Fruit fly (Drosophila melanogaster) whole organism, embryonic: Measurements from ENCODE around the gene CG45486.
"Not testable (repeated sequence)": the region's sequence is repeated elsewhere in the genome, so short reads cannot be mapped to it uniquely, and the experiment has no call there.

Experiments used
- BEAF-32 ChIP-seq: fragments of 200-800 bp; sonication (Bioruptor generic); optimal IDR thresholded peaks from 3 replicates; lab custom pipeline; 2017; ENCODE audit warnings: missing biosample characterization, missing genetic modification characterization, mild to moderate bottlenecking, moderate library complexity, missing genetic modification reagents
- BtbVII ChIP-seq: fragments of 200-800 bp; sonication (Bioruptor generic); optimal IDR thresholded peaks from 3 replicates; lab custom pipeline; 2017; ENCODE audit warnings: missing biosample characterization, mild to moderate bottlenecking, missing genetic modification characterization
- C15 ChIP-seq: fragments of 200-800 bp; sonication (Bioruptor generic); IDR thresholded peaks from 3 replicates; pipeline ENCODE4 v1.3.6; 2022; ENCODE audit warnings: missing biosample characterization, missing genetic modification characterization
- CG12942 ChIP-seq: fragments of 200-800 bp; sonication (Bioruptor generic); optimal IDR thresholded peaks from 3 replicates; lab custom pipeline; 2016; ENCODE audit warnings: missing biosample characterization, missing genetic modification characterization
- CG13424 ChIP-seq: fragments of 200-800 bp; sonication (Bioruptor generic); optimal IDR thresholded peaks from 2 replicates; lab custom pipeline; 2019; ENCODE audit warnings: missing biosample characterization, mild to moderate bottlenecking, missing genetic modification characterization, moderate library complexity
- CG16779 ChIP-seq: fragments of 200-800 bp; sonication (Bioruptor generic); IDR thresholded peaks from 2 replicates; pipeline ENCODE4 v1.3.6; 2022; ENCODE audit warnings: missing biosample characterization, missing genetic modification characterization
- CG17912 ChIP-seq: fragments of 200-800 bp; sonication (Bioruptor generic); optimal IDR thresholded peaks from 2 replicates; lab custom pipeline; 2018; ENCODE audit warnings: missing biosample characterization, mild to moderate bottlenecking, missing genetic modification characterization
- CG18262 ChIP-seq: fragments of 200-800 bp; optimal IDR thresholded peaks from 3 replicates; lab custom pipeline; 2019; ENCODE audit warnings: missing biosample characterization, mild to moderate bottlenecking, missing genetic modification characterization, moderate library complexity
- CG2116 ChIP-seq: fragments of 200-800 bp; sonication (Bioruptor generic); optimal IDR thresholded peaks from 3 replicates; lab custom pipeline; 2018; ENCODE audit warnings: missing biosample characterization, mild to moderate bottlenecking, missing genetic modification characterization
- CG2120 ChIP-seq: fragments of 200-800 bp; sonication (Bioruptor generic); optimal IDR thresholded peaks from 3 replicates; lab custom pipeline; 2016; ENCODE audit warnings: missing biosample characterization, missing genetic modification characterization
- CG2199 ChIP-seq: fragments of 200-800 bp; sonication (Bioruptor generic); IDR thresholded peaks from 3 replicates; pipeline ENCODE4 v1.3.6; 2022; ENCODE audit warnings: missing biosample characterization, missing genetic modification characterization
- CG3407 ChIP-seq: fragments of 200-800 bp; sonication (Bioruptor generic); optimal IDR thresholded peaks from 2 replicates; lab custom pipeline; 2018; ENCODE audit warnings: missing biosample characterization, mild to moderate bottlenecking, missing genetic modification characterization
- CG3726 ChIP-seq: fragments of 200-800 bp; sonication (Bioruptor generic); IDR thresholded peaks from 3 replicates; pipeline ENCODE4, ENCODE4 v1.3.6; 2022; ENCODE audit warnings: missing biosample characterization, missing genetic modification characterization
- CG6813 ChIP-seq: fragments of 200-800 bp; sonication (Bioruptor generic); optimal IDR thresholded peaks from 2 replicates; lab custom pipeline; 2017; ENCODE audit warnings: missing biosample characterization, missing genetic modification characterization, mild to moderate bottlenecking, moderate library complexity, missing genetic modification reagents
- CG7963 ChIP-seq: fragments of 200-800 bp; sonication (Bioruptor generic); IDR thresholded peaks from 3 replicates; pipeline ENCODE4 v1.3.6; 2022; ENCODE audit warnings: missing biosample characterization, missing genetic modification characterization; ENCODE audit not compliant: partially characterized antibody
- CG8478 ChIP-seq: fragments of >200 bp; optimal IDR thresholded peaks from 2 replicates; lab custom pipeline; 2018
- CG9817 ChIP-seq: fragments of 200-800 bp; sonication (Bioruptor generic); optimal IDR thresholded peaks from 2 replicates; lab custom pipeline; 2018; ENCODE audit warnings: missing biosample characterization, mild to moderate bottlenecking, missing genetic modification characterization, moderate library complexity
- CrebB ChIP-seq: fragments of 200-800 bp; sonication (Bioruptor generic); optimal IDR thresholded peaks from 3 replicates; lab custom pipeline; 2018; ENCODE audit warnings: missing biosample characterization, mild to moderate bottlenecking, missing genetic modification characterization
- Deaf1 ChIP-seq: fragments of 200-800 bp; optimal IDR thresholded peaks from 3 replicates; lab custom pipeline; 2019; ENCODE audit warnings: missing biosample characterization, mild to moderate bottlenecking, missing genetic modification characterization, moderate library complexity
- Drgx ChIP-seq: fragments of 200-800 bp; sonication (Bioruptor generic); IDR thresholded peaks from 2 replicates; pipeline ENCODE4 v1.3.6; 2022; ENCODE audit warnings: missing biosample characterization, missing genetic modification characterization
- Med ChIP-seq: fragments of 200-800 bp; sonication (Bioruptor generic); peaks from one replicate; lab custom pipeline; 2016; ENCODE audit warnings: missing biosample characterization, missing genetic modification characterization, mild to moderate bottlenecking, inconsistent platforms, moderate library complexity
- Myb ChIP-seq: fragments of 200-800 bp; sonication (Bioruptor generic); optimal IDR thresholded peaks from 2 replicates; lab custom pipeline; 2016; ENCODE audit warnings: missing biosample characterization, missing genetic modification characterization
- NFAT ChIP-seq: fragments of 200-800 bp; sonication (Bioruptor generic); IDR thresholded peaks from 2 replicates; pipeline ENCODE4 v1.3.6; 2022; ENCODE audit warnings: missing biosample characterization, missing genetic modification characterization
- Nf-YA ChIP-seq: fragments of 200-800 bp; sonication (Bioruptor generic); IDR thresholded peaks from 2 replicates; pipeline ENCODE4 v1.3.6; 2022; ENCODE audit warnings: missing biosample characterization, missing genetic modification characterization
- Nf-YC ChIP-seq: fragments of 200-800 bp; optimal IDR thresholded peaks from 3 replicates; lab custom pipeline; 2019; ENCODE audit warnings: missing biosample characterization, mild to moderate bottlenecking, missing genetic modification characterization, moderate library complexity
- ash1 ChIP-seq: fragments of 200-800 bp; sonication (Bioruptor generic); optimal IDR thresholded peaks from 2 replicates; lab custom pipeline; 2018; ENCODE audit warnings: missing biosample characterization, mild to moderate bottlenecking, missing genetic modification characterization
- caup ChIP-seq: fragments of 200-800 bp; sonication (Bioruptor generic); optimal IDR thresholded peaks from 3 replicates; lab custom pipeline; 2017; ENCODE audit warnings: missing biosample characterization, mild to moderate bottlenecking, missing genetic modification characterization, moderate library complexity; ENCODE audit not compliant: severe bottlenecking
- chinmo ChIP-seq: fragments of 200-800 bp; sonication (Bioruptor generic); IDR thresholded peaks from 4 replicates; pipeline ENCODE4 v1.3.6; 2022; ENCODE audit warnings: missing biosample characterization, missing genetic modification characterization; ENCODE audit not compliant: partially characterized antibody
- chn ChIP-seq: fragments of 200-800 bp; sonication (Bioruptor generic); optimal IDR thresholded peaks from 2 replicates; lab custom pipeline; 2016; ENCODE audit warnings: missing biosample characterization, missing genetic modification characterization
- en ChIP-seq: fragments of 200-800 bp; sonication (Bioruptor generic); optimal IDR thresholded peaks from 2 replicates; lab custom pipeline; 2016; ENCODE audit warnings: missing biosample characterization, missing genetic modification characterization
- fd3F ChIP-seq: fragments of 200-800 bp; sonication (Bioruptor generic); optimal IDR thresholded peaks from 2 replicates; lab custom pipeline; 2018; ENCODE audit warnings: missing biosample characterization, mild to moderate bottlenecking, missing genetic modification characterization, moderate library complexity
- gcm ChIP-seq: fragments of 200-800 bp; sonication (Bioruptor generic); optimal IDR thresholded peaks from 2 replicates; lab custom pipeline; 2019; ENCODE audit warnings: missing biosample characterization, mild to moderate bottlenecking, missing genetic modification characterization, moderate library complexity
- jigr1 ChIP-seq: fragments of 200-800 bp; sonication (Bioruptor generic); IDR thresholded peaks from 3 replicates; pipeline ENCODE4 v1.3.6; 2022; ENCODE audit warnings: missing biosample characterization, missing genetic modification characterization
- klu ChIP-seq: fragments of 200-800 bp; sonication (Bioruptor generic); IDR thresholded peaks from 2 replicates; pipeline ENCODE4 v1.3.6; 2022; ENCODE audit warnings: missing biosample characterization, missing genetic modification characterization
- mld ChIP-seq: fragments of 200-800 bp; sonication (Bioruptor generic); IDR thresholded peaks from 3 replicates; pipeline ENCODE4 v1.3.6; 2022; ENCODE audit warnings: missing biosample characterization, missing genetic modification characterization; ENCODE audit not compliant: partially characterized antibody
- pfk ChIP-seq: fragments of 200-800 bp; sonication (Bioruptor generic); optimal IDR thresholded peaks from 2 replicates; lab custom pipeline; 2018; ENCODE audit warnings: missing biosample characterization, mild to moderate bottlenecking, missing genetic modification characterization, moderate library complexity
- ro ChIP-seq: fragments of 200-800 bp; sonication (Bioruptor generic); IDR thresholded peaks from 2 replicates; pipeline ENCODE4 v1.3.6; 2022; ENCODE audit warnings: missing biosample characterization, missing genetic modification characterization
- row ChIP-seq: fragments of 200-800 bp; sonication (Bioruptor generic); IDR thresholded peaks from 3 replicates; pipeline ENCODE4 v1.3.6; 2022; ENCODE audit warnings: missing biosample characterization, missing genetic modification characterization
- sens ChIP-seq: fragments of 200-800 bp; sonication (Bioruptor generic); peaks from one replicate; lab custom pipeline; 2016; ENCODE audit warnings: missing biosample characterization, missing genetic modification characterization
- sna ChIP-seq: fragments of 200-800 bp; sonication (Bioruptor generic); IDR thresholded peaks from 2 replicates; pipeline ENCODE4 v1.3.6; 2022; ENCODE audit warnings: missing biosample characterization, missing genetic modification characterization; ENCODE audit not compliant: partially characterized antibody
- tll ChIP-seq, 2 experiments: fragments of 200-800 bp in 1 of 2; fragments of >200 bp in 1 of 2; sonication (Bioruptor generic) in 1 of 2; optimal IDR thresholded peaks; 2 replicates each; lab custom pipeline; 2017 to 2019; ENCODE audit warnings: missing biosample characterization in 2 of 2, missing genetic modification characterization in 2 of 2, mild to moderate bottlenecking in 1 of 2, moderate library complexity in 1 of 2
- unpg ChIP-seq: fragments of 200-800 bp; sonication (Bioruptor generic); optimal IDR thresholded peaks from 3 replicates; lab custom pipeline; 2018; ENCODE audit warnings: missing biosample characterization, mild to moderate bottlenecking, missing genetic modification characterization, moderate library complexity

The CG45486 gene

DNA sequence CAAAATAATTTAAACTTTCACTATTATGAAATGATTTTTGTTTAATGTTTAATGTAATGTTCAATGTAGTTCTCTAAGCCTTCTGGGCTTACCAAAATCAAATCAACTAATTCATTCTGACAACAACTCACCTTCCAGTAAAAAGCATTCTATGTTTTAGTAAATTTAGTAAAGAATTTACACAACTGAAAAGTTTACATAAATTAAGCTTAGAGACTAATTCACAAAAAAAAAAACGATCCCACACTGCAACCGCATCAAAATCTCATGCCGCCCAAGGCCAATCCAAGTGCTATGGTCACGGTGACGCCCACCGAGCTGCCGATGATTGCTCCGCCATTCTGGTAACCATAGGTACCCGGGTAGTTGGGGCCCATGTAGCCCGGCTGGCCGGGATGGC, 19.2 kb upstream of the CG45486 start, which contains the start of gene CG45489:
TSS of gene CG45489 (minus strand) at position 101 of the 400 bp plus-strand sequence.
- not testable (repeated sequence) for TF ChIP-seq mld (GFP tag; lab: Robert Waterston, UW); CG9817 (tag; lab: Kevin White, UChicago); caup (GFP tag; lab: Kevin White, UChicago)

DNA sequence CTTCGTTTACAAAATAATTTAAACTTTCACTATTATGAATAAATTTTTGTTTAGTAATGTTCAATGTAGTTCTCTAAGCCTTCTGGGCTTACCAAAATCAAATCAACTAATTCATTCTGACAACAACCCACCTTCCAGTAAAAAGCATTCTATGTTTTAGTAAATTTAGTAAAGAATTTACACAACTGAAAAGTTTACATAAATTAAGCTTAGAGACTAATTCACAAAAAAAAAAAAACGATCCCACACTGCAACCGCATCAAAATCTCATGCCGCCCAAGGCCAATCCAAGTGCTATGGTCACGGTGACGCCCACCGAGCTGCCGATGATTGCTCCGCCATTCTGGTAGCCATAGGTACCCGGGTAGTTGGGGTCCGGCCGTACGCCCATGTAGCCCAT, 10.4 kb upstream of the CG45486 start, which contains the start of gene CG45488:
TSS of gene CG45488 (minus strand) at position 101 of the 400 bp plus-strand sequence.
- not testable (repeated sequence) for TF ChIP-seq Nf-YA (GFP tag; lab: Robert Waterston, UW); CG12942 (GFP tag; lab: Kevin White, UChicago); BEAF-32 (GFP tag; lab: Kevin White, UChicago)
- TF ChIP-seq, all 482 proteins: peak for 0; not testable (repeated sequence) for 482

DNA sequence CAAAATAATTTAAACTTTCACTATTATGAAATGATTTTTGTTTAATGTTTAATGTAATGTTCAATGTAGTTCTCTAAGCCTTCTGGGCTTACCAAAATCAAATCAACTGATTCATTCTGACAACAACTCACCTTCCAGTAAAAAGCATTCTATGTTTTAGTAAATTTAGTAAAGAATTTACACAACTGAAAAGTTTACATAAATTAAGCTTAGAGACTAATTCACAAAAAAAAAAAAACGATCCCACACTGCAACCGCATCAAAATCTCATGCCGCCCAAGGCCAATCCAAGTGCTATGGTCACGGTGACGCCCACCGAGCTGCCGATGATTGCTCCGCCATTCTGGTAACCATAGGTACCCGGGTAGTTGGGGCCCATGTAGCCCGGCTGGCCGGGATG, 5.3 kb upstream of the CG45486 start, which contains the start of gene CG45487:
TSS of gene CG45487 (minus strand) at position 101 of the 400 bp plus-strand sequence.
- not testable (repeated sequence) for TF ChIP-seq BtbVII; chn (GFP tag; lab: Kevin White, UChicago); en (GFP tag; lab: Kevin White, UChicago)
- TF ChIP-seq, all 482 proteins: peak for 0; not testable (repeated sequence) for 482

DNA sequence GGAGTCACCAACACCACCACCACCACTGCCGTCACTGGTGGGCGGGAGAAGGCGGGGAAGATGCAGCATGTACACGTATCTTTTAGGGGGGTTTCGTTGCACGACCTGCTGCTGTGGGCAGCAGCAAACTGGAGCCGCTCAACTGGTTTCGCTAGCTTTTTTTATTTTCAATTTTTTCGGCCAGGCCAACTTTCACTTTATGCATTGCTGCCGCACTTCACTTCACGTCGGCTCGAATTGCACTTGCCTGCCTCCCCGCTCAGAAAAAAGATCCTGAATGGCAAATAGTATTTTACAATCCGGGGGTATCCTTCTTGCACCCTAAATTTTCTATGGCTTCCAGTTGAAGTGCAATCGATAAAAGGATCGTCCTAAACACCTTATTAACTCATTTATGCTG, 9.9 kb downstream of the CG45486 start:
- TF ChIP-seq CG3407 (GFP tag; lab: Kevin White, UChicago), result peak; percentile 84
- no peak for TF ChIP-seq CG8478

DNA sequence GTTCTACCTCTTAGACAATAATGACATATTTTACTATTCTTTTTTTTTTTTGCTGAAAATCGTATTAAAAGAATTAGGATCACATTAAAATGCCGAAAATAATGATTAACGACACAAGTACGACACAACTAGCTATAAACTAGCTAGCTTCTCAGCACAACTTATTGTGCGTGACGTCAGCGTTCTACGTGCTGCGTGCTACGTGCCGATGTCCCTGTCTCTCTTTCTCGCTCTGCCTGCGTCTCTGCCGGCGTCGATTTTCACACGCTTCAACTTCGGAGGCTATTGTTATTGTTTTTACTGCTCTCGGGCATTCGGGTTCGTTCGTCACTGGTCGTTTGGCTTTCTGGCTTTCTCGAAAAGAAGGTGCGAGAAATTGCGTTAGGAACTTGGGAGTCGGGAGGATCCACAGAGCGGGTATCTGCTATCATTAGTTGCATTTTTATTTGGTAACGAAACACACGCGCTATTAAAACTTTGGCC, 11.9 kb downstream of the CG45486 start:
- TF ChIP-seq ash1 (GFP tag; lab: Kevin White, UChicago), result no peak
- no peak for TF ChIP-seq sna (GFP tag; lab: Robert Waterston, UW)
- no peak for TF ChIP-seq NFAT (GFP tag; lab: Robert Waterston, UW)
- no peak for TF ChIP-seq CG16779
- TF ChIP-seq CG13424 (tag; lab: Kevin White, UChicago), result no peak
- peak; percentile 60 for TF ChIP-seq row (GFP tag; lab: Robert Waterston, UW)
- no peak for TF ChIP-seq unpg (GFP tag; lab: Kevin White, UChicago)
- no peak for TF ChIP-seq CG7963 (GFP tag; lab: Robert Waterston, UW)
- peak; percentile 35 for TF ChIP-seq sens
- no peak for TF ChIP-seq Myb (GFP tag; lab: Kevin White, UChicago)
- TF ChIP-seq gcm, result no peak
- no peak for TF ChIP-seq CG17912 (GFP tag; lab: Kevin White, UChicago)
- TF ChIP-seq CrebB (tag; lab: Kevin White, UChicago), result no peak
- peak; percentile 16 for TF ChIP-seq CG2120 (GFP tag; lab: Kevin White, UChicago)
- no peak for TF ChIP-seq CG18262 (tag; lab: Kevin White, UChicago)
- TF ChIP-seq jigr1 (GFP tag; lab: Robert Waterston, UW), result no peak
- TF ChIP-seq fd3F (GFP tag; lab: Kevin White, UChicago), result no peak
- TF ChIP-seq tll (GFP tag; optimal IDR thresholded peaks at IDR 0.05; lab: Kevin White, UChicago), result peak in 1 of 2 experiments; percentile 70
- no peak for TF ChIP-seq ro (GFP tag; lab: Robert Waterston, UW)
- TF ChIP-seq CG3726 (GFP tag; lab: Robert Waterston, UW), result no peak
- no peak for TF ChIP-seq pfk (GFP tag; lab: Kevin White, UChicago)
- TF ChIP-seq CG6813, result no peak
- TF ChIP-seq klu (GFP tag; lab: Robert Waterston, UW), result no peak
- no peak for TF ChIP-seq CG2199 (GFP tag; lab: Robert Waterston, UW)
- TF ChIP-seq chinmo (GFP tag; lab: Robert Waterston, UW), result 0 out of 4 replicates have a peak, but pooled peaks have one; percentile 8
- TF ChIP-seq Nf-YC, result peak; percentile 5
- peak; percentile 67 for TF ChIP-seq Med
- TF ChIP-seq C15 (GFP tag; lab: Robert Waterston, UW), result no peak
- peak; percentile 94 for TF ChIP-seq Deaf1 (tag; lab: Kevin White, UChicago)
- TF ChIP-seq CG2116 (GFP tag; lab: Kevin White, UChicago), result no peak
- TF ChIP-seq Drgx (GFP tag; lab: Robert Waterston, UW), result no peak
